Worm (Caenorhabditis elegans) whole organism, early embryonic: ENCODE results near the gene bath-46.

Experiments
- B0310.2 ChIP-seq: sonication (generic microtip); optimal IDR thresholded peaks from 2 replicates; lab custom pipeline; 2016; ENCODE audit warnings: mild to moderate bottlenecking, missing genetic modification characterization, missing compliant biosample characterization
- F13C5.2 ChIP-seq: sonication (generic microtip); optimal IDR thresholded peaks from 2 replicates; lab custom pipeline; 2017; ENCODE audit warnings: mild to moderate bottlenecking, missing genetic modification characterization, inconsistent platforms, missing compliant biosample characterization
- aly-1 ChIP-seq: sonication (generic microtip); optimal IDR thresholded peaks from 2 replicates; lab custom pipeline; 2016; ENCODE audit warnings: missing genetic modification characterization, missing compliant biosample characterization
- ama-1 ChIP-seq: fragments of 150-350 bp; optimal IDR thresholded peaks from 2 replicates; lab custom pipeline; 2014
- ets-7 ChIP-seq: sonication (generic microtip); optimal IDR thresholded peaks from 2 replicates; lab custom pipeline; 2016; ENCODE audit warnings: missing genotype, missing genetic modification characterization, missing compliant biosample characterization
- flt-1 ChIP-seq: fragments of 200-800 bp; sonication (Bioruptor generic); IDR thresholded peaks from 2 replicates; pipeline ENCODE4 v1.3.6; 2022; ENCODE audit warnings: missing genetic modification characterization, missing compliant biosample characterization
- hnd-1 ChIP-seq: sonication (generic microtip); optimal IDR thresholded peaks from 2 replicates; lab custom pipeline; 2016; ENCODE audit warnings: missing genetic modification characterization, missing compliant biosample characterization
- scrt-1 ChIP-seq: fragments of 200-800 bp; sonication (Bioruptor generic); IDR thresholded peaks from 2 replicates; pipeline ENCODE4 v1.3.6; 2022; ENCODE audit warnings: missing genetic modification characterization, missing compliant biosample characterization
- sea-1 ChIP-seq: fragments of 200-800 bp; sonication (Bioruptor generic); conservative IDR thresholded peaks from 2 replicates; pipeline ENCODE4 v1.3.6; 2022; ENCODE audit warnings: missing genetic modification characterization, missing compliant biosample characterization
- tbx-37 ChIP-seq: fragments of 200-800 bp; sonication (Bioruptor generic); conservative IDR thresholded peaks from 2 replicates; pipeline ENCODE4 v1.3.6; 2022; ENCODE audit warnings: missing genetic modification reagents, missing genetic modification characterization, missing compliant biosample characterization
- tra-4 ChIP-seq: sonication (generic microtip); optimal IDR thresholded peaks from 2 replicates; lab custom pipeline; 2017; ENCODE audit warnings: missing genetic modification characterization, missing compliant biosample characterization

DNA sequence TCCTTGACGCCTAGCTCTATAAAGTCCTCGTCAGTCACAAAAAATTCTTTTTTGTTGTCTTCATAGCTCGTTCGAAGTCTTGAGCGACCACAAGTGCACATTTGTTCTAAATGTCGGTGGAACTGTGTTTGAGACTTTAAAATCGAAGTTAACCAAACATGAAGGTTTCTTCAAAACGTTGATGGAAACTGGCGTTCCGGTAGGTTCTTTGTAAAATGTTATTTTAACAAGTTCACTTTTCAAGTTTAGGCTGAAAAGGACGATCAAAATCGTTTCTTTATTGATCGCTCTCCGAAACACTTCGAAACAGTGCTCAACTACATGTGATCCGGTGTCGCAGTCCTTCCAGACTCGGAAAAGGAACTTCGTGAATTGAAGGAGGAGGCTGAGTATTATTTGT is 26.9 kb downstream of the bath-46 start, which contains the start of gene fbxa-160:
- TF ChIP-seq tra-4: no peak
- TF ChIP-seq ets-7 (tag; lab: Kevin White, UChicago): no peak
- no peak for TF ChIP-seq F13C5.2 (tag; lab: Kevin White, UChicago)
- no peak for TF ChIP-seq hnd-1
- no peak for TF ChIP-seq ama-1 (lab: Kevin White, UChicago)
- TF ChIP-seq flt-1 (GFP tag; lab: Robert Waterston, UW): no peak
- TF ChIP-seq tbx-37: no peak
- no peak for TF ChIP-seq sea-1 (GFP tag; lab: Robert Waterston, UW)
- TF ChIP-seq scrt-1 (GFP tag; lab: Robert Waterston, UW): no peak
- TF ChIP-seq B0310.2: no peak
- no peak for TF ChIP-seq aly-1
